Fruit fly (Drosophila melanogaster): ENCODE measurements around the gene cdm.

DNA sequence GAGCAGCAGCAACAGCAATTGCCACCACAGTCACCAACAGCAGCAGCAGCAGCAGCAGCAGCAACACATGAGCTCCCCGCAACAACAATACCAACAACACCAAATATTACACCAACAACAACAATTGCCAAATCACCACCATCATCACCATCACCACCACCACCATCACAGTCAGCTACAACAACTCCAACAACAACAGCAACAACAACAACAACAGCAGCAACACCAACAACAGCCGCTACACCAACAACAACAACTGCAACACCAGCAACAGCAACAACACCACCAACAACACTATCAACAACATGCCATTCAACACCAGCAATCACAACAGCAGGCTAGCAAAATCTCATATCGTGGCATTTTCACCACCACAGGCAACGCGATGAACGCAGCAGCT lies 52.6 kb downstream of the cdm start:
- TF ChIP-seq usp (GFP tag; optimal IDR thresholded peaks at IDR 0.05), result no peak
- TF ChIP-seq pan (optimal IDR thresholded peaks at IDR 0.05), result no peak
- TF ChIP-seq EcR (GFP tag; optimal IDR thresholded peaks at IDR 0.05), result no peak
- no peak for TF ChIP-seq CG8478 (optimal IDR thresholded peaks at IDR 0.05)
- no peak for TF ChIP-seq psq (optimal IDR thresholded peaks at IDR 0.05)
